Fruit fly (Drosophila melanogaster): Measurements from ENCODE around the gene Sbat.

Gene Sbat

DNA sequence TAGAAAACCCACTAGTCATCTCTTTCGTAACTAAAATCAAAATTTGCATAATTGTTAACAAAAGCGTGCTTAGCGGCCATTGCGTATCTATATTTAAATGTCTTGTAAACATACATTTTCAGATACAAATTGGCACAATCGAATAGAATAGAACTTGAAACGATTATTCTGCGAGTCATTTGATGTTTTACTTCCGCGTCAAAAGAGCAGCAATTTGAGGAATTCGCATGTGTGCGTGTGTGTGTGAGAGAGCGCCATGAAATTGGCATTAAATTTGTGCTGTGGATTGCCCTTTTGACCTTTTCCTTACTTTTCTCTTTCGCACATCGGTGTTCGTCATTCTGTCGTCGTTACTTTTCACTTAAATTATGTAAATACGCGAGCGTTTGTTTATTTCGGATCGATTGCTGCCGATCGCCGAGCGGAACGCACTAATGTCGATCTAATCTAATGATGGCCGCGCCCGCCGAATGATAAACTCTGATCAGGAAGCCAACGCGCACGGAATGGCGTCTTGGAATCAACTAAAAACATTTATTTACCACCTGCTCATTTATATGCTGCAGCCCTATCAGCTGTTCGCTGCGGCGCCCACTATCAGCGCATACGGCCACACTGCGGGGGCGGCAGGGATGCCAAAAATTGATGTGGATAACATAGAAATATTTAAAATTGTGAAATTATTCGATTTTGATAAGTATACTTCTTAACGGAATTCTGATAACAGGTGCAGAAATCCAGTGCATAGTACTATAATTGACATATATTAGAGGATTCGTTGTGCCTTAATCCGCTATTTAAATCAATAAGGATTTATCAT, 6.7 kb downstream of the Sbat start (continued):
- TF ChIP-seq CG13424 (tag; optimal IDR thresholded peaks at IDR 0.05): peak; percentile 52
- peak; percentile 75 for TF ChIP-seq CG12769 (tag; optimal IDR thresholded peaks at IDR 0.05)
- no peak for TF ChIP-seq so (GFP tag; IDR thresholded peaks at IDR 0.05)
- peak; percentile 72 for TF ChIP-seq Deaf1 (tag; optimal IDR thresholded peaks at IDR 0.05)
- TF ChIP-seq tll (GFP tag; optimal IDR thresholded peaks at IDR 0.05): peak in 1 of 2 experiments; percentile 87
- no peak for TF ChIP-seq salm (tag; optimal IDR thresholded peaks at IDR 0.05)
- TF ChIP-seq Fer1 (GFP tag; optimal IDR thresholded peaks at IDR 0.05): peak; percentile 63
- peak; percentile 4 for TF ChIP-seq CG8388 (GFP tag; optimal IDR thresholded peaks at IDR 0.05)
- TF ChIP-seq CG30020 (tag; optimal IDR thresholded peaks at IDR 0.05): peak; percentile 32
- TF ChIP-seq Bdp1 (GFP tag; optimal IDR thresholded peaks at IDR 0.05): peak; percentile 23
- TF ChIP-seq hbn (GFP tag; IDR thresholded peaks at IDR 0.05; ENCODE audit: partially characterized antibody): peak; percentile 24; the same call in 1 of the 2 replicates
- TF ChIP-seq CG31365 (tag; optimal IDR thresholded peaks at IDR 0.05): peak; percentile 44
- TF ChIP-seq otp (GFP tag; IDR thresholded peaks at IDR 0.05): peak; percentile 61; the same call in 1 of the 3 replicates
- no peak for TF ChIP-seq CG6689 (GFP tag; IDR thresholded peaks at IDR 0.05)
- TF ChIP-seq CG4854 (GFP tag; optimal IDR thresholded peaks at IDR 0.05): no peak
- no peak for TF ChIP-seq Xbp1 (GFP tag; optimal IDR thresholded peaks at IDR 0.05)
- TF ChIP-seq CG9215 (GFP tag; IDR thresholded peaks at IDR 0.05): no peak
- no peak for TF ChIP-seq CG10565 (GFP tag; optimal IDR thresholded peaks at IDR 0.05)
- TF ChIP-seq Optix (GFP tag; IDR thresholded peaks at IDR 0.05): 0 out of 3 replicates have a peak, but pooled peaks have one; percentile 36
- TF ChIP-seq CG14667 (GFP tag; IDR thresholded peaks at IDR 0.05): no peak
- TF ChIP-seq ems (GFP tag; optimal IDR thresholded peaks at IDR 0.05): peak; percentile 30
- TF ChIP-seq row (GFP tag; IDR thresholded peaks at IDR 0.05): peak; percentile 78
- no peak for TF ChIP-seq Poxn (GFP tag; IDR thresholded peaks at IDR 0.05)
- no peak for TF ChIP-seq Lim3 (GFP tag; IDR thresholded peaks at IDR 0.05)
- no peak for TF ChIP-seq CG12155 (GFP tag; optimal IDR thresholded peaks at IDR 0.05)
- no peak for TF ChIP-seq dmrt99B (tag; optimal IDR thresholded peaks at IDR 0.05)
- peak; percentile 15 for TF ChIP-seq fd102C (GFP tag; optimal IDR thresholded peaks at IDR 0.05)
- TF ChIP-seq CG4282 (GFP tag; optimal IDR thresholded peaks at IDR 0.05): no peak
- no peak for TF ChIP-seq CG18764 (GFP tag; optimal IDR thresholded peaks at IDR 0.05)
- no peak for TF ChIP-seq Asciz (GFP tag; optimal IDR thresholded peaks at IDR 0.05)
- peak; percentile 48; the same call in 1 of the 2 replicates for TF ChIP-seq crol (GFP tag; IDR thresholded peaks at IDR 0.05)
- TF ChIP-seq Bgb (GFP tag; IDR thresholded peaks at IDR 0.05; ENCODE audit: partially characterized antibody): peak; percentile 59
- peak in 1 of 2 experiments; percentile 7 for TF ChIP-seq bsh (GFP tag; optimal IDR thresholded peaks at IDR 0.05)
- TF ChIP-seq cas (GFP tag; IDR thresholded peaks at IDR 0.05): 0 out of 2 replicates have a peak, but pooled peaks have one; percentile 15
- peak; percentile 13 for TF ChIP-seq Antp (GFP tag; optimal IDR thresholded peaks at IDR 0.05)
- no peak for TF ChIP-seq Six4 (GFP tag; optimal IDR thresholded peaks at IDR 0.05)
- TF ChIP-seq Nf-YA (GFP tag; IDR thresholded peaks at IDR 0.05): 0 out of 2 replicates have a peak, but pooled peaks have one; percentile 21
- no peak for TF ChIP-seq CG12391 (tag; optimal IDR thresholded peaks at IDR 0.05)
- no peak for TF ChIP-seq CG16863 (GFP tag; optimal IDR thresholded peaks at IDR 0.05)
- no peak for TF ChIP-seq Hr51 (GFP tag; optimal IDR thresholded peaks at IDR 0.05)
- 0 out of 2 replicates have a peak, but pooled peaks have one; percentile 48 for TF ChIP-seq bowl (GFP tag; IDR thresholded peaks at IDR 0.05)
- TF ChIP-seq CG12299 (tag; optimal IDR thresholded peaks at IDR 0.05): no peak
- TF ChIP-seq CG11398 (GFP tag; optimal IDR thresholded peaks at IDR 0.05): no peak
- peak; percentile 53 for TF ChIP-seq Meics (GFP tag; optimal IDR thresholded peaks at IDR 0.05)
- TF ChIP-seq phol (tag; optimal IDR thresholded peaks at IDR 0.05): peak; percentile 71
- TF ChIP-seq Doc3 (GFP tag; IDR thresholded peaks at IDR 0.05; ENCODE audit: partially characterized antibody): no peak
- TF ChIP-seq ssp (GFP tag; IDR thresholded peaks at IDR 0.05): peak; percentile 13; the same call in 1 of the 2 replicates
- no peak for TF ChIP-seq CG1602 (GFP tag; optimal IDR thresholded peaks at IDR 0.05)
